Fruit fly (Drosophila melanogaster): ENCODE measurements around the gene CG10352.

CG10352 gene

DNA sequence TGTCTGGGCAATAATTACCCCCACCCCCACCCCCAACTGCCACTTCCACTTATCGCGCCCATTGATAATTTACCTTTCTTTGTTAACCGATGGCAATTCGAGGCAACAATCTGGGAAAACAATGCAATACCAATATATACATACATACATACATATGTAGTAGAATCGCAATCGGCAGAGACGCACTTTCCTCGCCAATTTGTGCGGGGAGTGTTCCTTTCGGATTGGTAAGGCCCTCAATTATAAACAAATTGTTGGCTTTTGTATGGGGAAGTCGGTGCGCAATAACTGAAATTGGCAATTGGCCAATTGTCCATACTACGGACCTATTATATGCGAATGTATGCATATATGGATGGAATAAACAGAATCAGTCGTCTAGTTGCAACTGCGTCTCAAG, 46.7 kb upstream of the CG10352 start:
- TF ChIP-seq Ets65A (GFP tag) (peak; percentile 51), Antp (GFP tag; optimal IDR thresholded peaks at IDR 0.05) (no peak)

DNA sequence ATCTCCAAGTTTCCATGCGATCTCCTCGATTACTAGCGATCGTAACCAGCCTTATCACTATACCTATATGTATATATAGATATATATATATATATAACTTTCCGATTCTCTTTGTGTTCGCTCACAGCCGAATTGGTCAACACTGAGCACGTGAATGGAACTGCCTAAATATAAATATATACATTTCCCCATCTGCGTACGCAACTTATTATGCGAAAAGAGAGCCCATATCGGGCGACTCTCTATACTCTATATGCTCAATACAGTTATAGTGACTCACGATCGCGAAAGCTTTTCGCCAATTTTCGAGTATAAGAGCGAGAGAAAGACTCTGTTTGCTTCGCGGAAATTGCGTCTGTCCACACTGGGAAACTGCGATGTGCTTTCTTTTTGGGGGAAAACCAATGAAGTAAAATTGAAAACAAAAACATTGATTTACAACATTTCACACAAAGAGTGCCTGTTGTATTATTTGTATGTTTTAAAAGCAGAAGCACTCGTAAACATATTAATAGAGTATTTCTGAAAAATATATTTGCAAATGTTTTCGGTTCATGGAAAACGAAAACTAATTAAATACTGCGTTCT, 45.8 kb upstream of the CG10352 start:
- TF ChIP-seq CG13894 (tag; optimal IDR thresholded peaks at IDR 0.05): peak; percentile 35
- TF ChIP-seq Stat92E (GFP tag; optimal IDR thresholded peaks at IDR 0.05): no peak
- TF ChIP-seq vvl (GFP tag; IDR thresholded peaks at IDR 0.05): peak; percentile 30; the same call in 1 of the 2 replicates
- TF ChIP-seq CG18599 (GFP tag; optimal IDR thresholded peaks at IDR 0.05): peak; percentile 7
- no peak for TF ChIP-seq Sry-δ (GFP tag; optimal IDR thresholded peaks at IDR 0.05)
- TF ChIP-seq CG34422 (GFP tag; IDR thresholded peaks at IDR 0.05): no peak
- TF ChIP-seq cwo (GFP tag; optimal IDR thresholded peaks at IDR 0.05): peak; percentile 88
- peak; percentile 18 to 60 for TF ChIP-seq Trl (optimal IDR thresholded peaks at IDR 0.05)
- TF ChIP-seq Trl (GFP tag; optimal IDR thresholded peaks at IDR 0.05): no peak
- no peak for TF ChIP-seq CG17612 (GFP tag; IDR thresholded peaks at IDR 0.05)
- no peak for TF ChIP-seq Hey (tag; optimal IDR thresholded peaks at IDR 0.05)
- no peak for TF ChIP-seq chif (GFP tag; optimal IDR thresholded peaks at IDR 0.05)
- no peak for TF ChIP-seq run (tag; optimal IDR thresholded peaks at IDR 0.05)
- no peak for TF ChIP-seq gcm (GFP tag; optimal IDR thresholded peaks at IDR 0.05)
- no peak for TF ChIP-seq Lpt (GFP tag; optimal IDR thresholded peaks at IDR 0.05)
- TF ChIP-seq sens (GFP tag): peak; percentile 68
- peak; percentile 31 for TF ChIP-seq lab (GFP tag; optimal IDR thresholded peaks at IDR 0.05)
- peak; percentile 14 for TF ChIP-seq CG17802 (tag; optimal IDR thresholded peaks at IDR 0.05)
- no peak for TF ChIP-seq Neu2 (GFP tag; optimal IDR thresholded peaks at IDR 0.05; ENCODE audit: borderline replicate concordance)
- no peak for TF ChIP-seq CG12769 (tag; optimal IDR thresholded peaks at IDR 0.05)

DNA sequence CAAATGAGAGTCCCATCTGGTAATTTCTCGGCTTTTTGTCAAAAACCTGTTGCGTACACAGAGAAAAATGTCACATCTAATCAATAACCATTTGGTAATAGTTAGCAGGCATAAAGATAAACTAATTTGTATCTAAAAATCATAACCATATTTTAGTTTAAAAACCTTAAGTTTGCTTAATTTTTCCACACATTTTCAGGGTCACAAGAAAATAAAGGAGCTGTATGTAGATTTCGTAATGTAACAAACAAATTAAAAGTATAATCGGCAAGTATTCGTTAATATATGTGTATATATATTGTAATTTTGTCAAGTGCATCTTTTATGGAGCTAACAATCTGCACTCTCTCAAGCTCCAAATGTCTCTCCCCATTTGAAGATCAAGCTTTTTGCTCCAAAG, 44.0 kb upstream of the CG10352 start:
- TF ChIP-seq kay (GFP tag; optimal IDR thresholded peaks at IDR 0.05): peak; percentile 59
- peak; percentile 78 for TF ChIP-seq CG11093 (GFP tag; IDR thresholded peaks at IDR 0.05)
- no peak for TF ChIP-seq CG16813 (GFP tag; IDR thresholded peaks at IDR 0.05; ENCODE audit: partially characterized antibody)
- TF ChIP-seq CG10321 (GFP tag; IDR thresholded peaks at IDR 0.05): no peak
- peak; percentile 58 for TF ChIP-seq NC2β (GFP tag; optimal IDR thresholded peaks at IDR 0.05)
- TF ChIP-seq Blimp-1 (GFP tag; optimal IDR thresholded peaks at IDR 0.05): peak; percentile 91
- no peak for TF ChIP-seq Bgb (GFP tag; IDR thresholded peaks at IDR 0.05; ENCODE audit: partially characterized antibody)
- TF ChIP-seq CG11723 (GFP tag; optimal IDR thresholded peaks at IDR 0.05): peak; percentile 77
- TF ChIP-seq CG10274 (GFP tag; optimal IDR thresholded peaks at IDR 0.05): peak; percentile 57
- TF ChIP-seq Lhr (GFP tag; optimal IDR thresholded peaks at IDR 0.05): peak; percentile 58
- peak; percentile 74 for TF ChIP-seq CG8359 (GFP tag; optimal IDR thresholded peaks at IDR 0.05; ENCODE audit: borderline replicate concordance)
- TF ChIP-seq sisA (GFP tag; IDR thresholded peaks at IDR 0.05): peak; percentile 81
- TF ChIP-seq slp2 (GFP tag; optimal IDR thresholded peaks at IDR 0.05): peak; percentile 69
- TF ChIP-seq CG2202 (tag; optimal IDR thresholded peaks at IDR 0.05): peak; percentile 69
- no peak for TF ChIP-seq stwl (tag; optimal IDR thresholded peaks at IDR 0.05)
- peak; percentile 86 for TF ChIP-seq CG14441 (GFP tag; IDR thresholded peaks at IDR 0.05)
- 0 out of 2 replicates have a peak, but pooled peaks have one; percentile 27 for TF ChIP-seq dan (GFP tag; IDR thresholded peaks at IDR 0.05)
- TF ChIP-seq CG16863 (GFP tag; optimal IDR thresholded peaks at IDR 0.05): peak; percentile 48
- peak; percentile 60 for TF ChIP-seq ems (GFP tag; optimal IDR thresholded peaks at IDR 0.05)
- TF ChIP-seq D19A (tag; optimal IDR thresholded peaks at IDR 0.05): peak; percentile 90
- peak; percentile 84 for TF ChIP-seq gsb-n (tag; optimal IDR thresholded peaks at IDR 0.05)
- peak; percentile 66 for TF ChIP-seq lbe (GFP tag; optimal IDR thresholded peaks at IDR 0.05)
- TF ChIP-seq Camta (GFP tag; optimal IDR thresholded peaks at IDR 0.05): peak; percentile 84
- peak; percentile 92 for TF ChIP-seq Ssrp (tag; optimal IDR thresholded peaks at IDR 0.05)
- TF ChIP-seq chif (GFP tag; optimal IDR thresholded peaks at IDR 0.05): peak; percentile 58 to 71
- TF ChIP-seq Sry-β (GFP tag; optimal IDR thresholded peaks at IDR 0.05): peak; percentile 19
- peak; percentile 34 for TF ChIP-seq psq (GFP tag; optimal IDR thresholded peaks at IDR 0.05)

Measured in whole organism, embryonic.